Fruit fly (Drosophila melanogaster): ENCODE data around the gene CG44153.

The CG44153 gene

DNA sequence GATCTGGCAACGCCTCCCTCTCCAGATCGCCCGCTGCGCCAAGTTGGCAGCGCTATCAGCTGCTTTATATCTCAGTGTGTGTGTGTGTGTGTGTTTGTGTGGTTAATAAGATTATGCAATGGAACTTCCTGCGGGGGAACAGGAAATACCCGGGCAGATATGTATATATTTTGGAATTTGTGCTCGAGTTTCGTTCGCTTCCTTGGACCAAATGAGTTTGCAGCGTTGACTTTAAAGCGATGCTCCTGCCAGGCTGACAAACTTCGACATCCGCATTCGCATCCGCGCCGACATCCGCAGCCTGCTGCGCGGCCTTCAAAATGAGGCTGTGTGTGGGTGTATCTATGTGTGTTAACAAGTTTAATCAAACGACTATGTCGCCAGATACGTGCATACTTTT lies 36.7 kb downstream of the CG44153 start (continued):
- TF ChIP-seq CG5180 (GFP tag; optimal IDR thresholded peaks at IDR 0.05) (peak; percentile 36), Hmr (GFP tag; optimal IDR thresholded peaks at IDR 0.05) (no peak), CG9817 (tag; optimal IDR thresholded peaks at IDR 0.05) (no peak), tio (GFP tag; optimal IDR thresholded peaks at IDR 0.05) (no peak), Sry-β (GFP tag; optimal IDR thresholded peaks at IDR 0.05) (no peak), CG18764 (GFP tag; optimal IDR thresholded peaks at IDR 0.05) (no peak), kni (GFP tag; optimal IDR thresholded peaks at IDR 0.05) (peak; percentile 49), dpn (GFP tag; optimal IDR thresholded peaks at IDR 0.05) (no peak), CG2875 (GFP tag; optimal IDR thresholded peaks at IDR 0.05) (no peak), salm (tag; optimal IDR thresholded peaks at IDR 0.05) (no peak), CG3065 (GFP tag; optimal IDR thresholded peaks at IDR 0.05) (no peak), CG10431 (GFP tag; optimal IDR thresholded peaks at IDR 0.05) (no peak), Max (GFP tag; optimal IDR thresholded peaks at IDR 0.05) (peak; percentile 24), Optix (GFP tag; IDR thresholded peaks at IDR 0.05) (no peak), ranshi (GFP tag; IDR thresholded peaks at IDR 0.05) (no peak), NC2α (GFP tag; optimal IDR thresholded peaks at IDR 0.05) (no peak), Bgb (GFP tag; IDR thresholded peaks at IDR 0.05; ENCODE audit: partially characterized antibody) (no peak), CG7839 (tag; optimal IDR thresholded peaks at IDR 0.05) (peak; percentile 26), H15 (GFP tag; IDR thresholded peaks at IDR 0.05) (no peak), her (GFP tag; optimal IDR thresholded peaks at IDR 0.05) (no peak), CG15479 (GFP tag; optimal IDR thresholded peaks at IDR 0.05) (no peak), CG11696 (GFP tag; IDR thresholded peaks at IDR 0.05) (no peak), Usf (GFP tag; optimal IDR thresholded peaks at IDR 0.05) (no peak), CG2199 (GFP tag; IDR thresholded peaks at IDR 0.05) (0 out of 3 replicates have a peak, but pooled peaks have one; percentile 21), scrt (GFP tag; optimal IDR thresholded peaks at IDR 0.05) (peak; percentile 52), CG16813 (GFP tag; IDR thresholded peaks at IDR 0.05; ENCODE audit: partially characterized antibody) (no peak), CG14014 (GFP tag; IDR thresholded peaks at IDR 0.05) (no peak), gro (GFP tag; optimal IDR thresholded peaks at IDR 0.05) (no peak), CG6272 (GFP tag; IDR thresholded peaks at IDR 0.05) (no peak), chn (GFP tag; optimal IDR thresholded peaks at IDR 0.05) (no peak), pros (GFP tag; optimal IDR thresholded peaks at IDR 0.05) (no peak), CG10147 (GFP tag; optimal IDR thresholded peaks at IDR 0.05) (peak; percentile 59), jumu (GFP tag; optimal IDR thresholded peaks at IDR 0.05) (no peak), ab (GFP tag; optimal IDR thresholded peaks at IDR 0.05) (no peak), shn (GFP tag; optimal IDR thresholded peaks at IDR 0.05) (no peak), CG12071 (GFP tag; optimal IDR thresholded peaks at IDR 0.05) (peak; percentile 68), CG31441 (GFP tag; IDR thresholded peaks at IDR 0.05) (peak; percentile 32; the same call in 1 of the 2 replicates), row (GFP tag; IDR thresholded peaks at IDR 0.05) (no peak), CG10462 (GFP tag; optimal IDR thresholded peaks at IDR 0.05) (no peak), CG6175 (GFP tag; IDR thresholded peaks at IDR 0.05) (no peak), CG9609 (GFP tag; optimal IDR thresholded peaks at IDR 0.05) (no peak), psq (GFP tag; optimal IDR thresholded peaks at IDR 0.05) (no peak), Ets65A (GFP tag) (no peak), Hand (GFP tag; optimal IDR thresholded peaks at IDR 0.05) (no peak), CG6765 (GFP tag; optimal IDR thresholded peaks at IDR 0.05) (peak; percentile 84)

Measured in whole organism, embryonic.